Fruit fly (Drosophila melanogaster): ENCODE data around the gene spen.

The spen gene

dm6 chr2L:224599-225385, 66.0 kb downstream of the spen start (continued):
- TF ChIP-seq CG1602 (GFP tag; optimal IDR thresholded peaks at IDR 0.05) = peak; percentile 41
- no peak; the same call in none of the 3 replicates for TF ChIP-seq CG17361 (GFP tag; IDR thresholded peaks at IDR 0.05)
- TF ChIP-seq HLH4C (GFP tag; IDR thresholded peaks at IDR 0.05; ENCODE audit: partially characterized antibody) = peak; percentile 13; the same call in 1 of the 3 replicates
- TF ChIP-seq Adf1 (GFP tag; IDR thresholded peaks at IDR 0.05) = peak; percentile 51
- TF ChIP-seq danr (GFP tag; IDR thresholded peaks at IDR 0.05) = no peak
- peak; percentile 64 for TF ChIP-seq lbe (GFP tag; optimal IDR thresholded peaks at IDR 0.05)
- no peak for TF ChIP-seq ro (GFP tag; IDR thresholded peaks at IDR 0.05)
- peak; percentile 72 for TF ChIP-seq CG13296 (GFP tag; optimal IDR thresholded peaks at IDR 0.05)
- TF ChIP-seq Vsx1 (GFP tag; optimal IDR thresholded peaks at IDR 0.05) = no peak
- TF ChIP-seq Hey (tag; optimal IDR thresholded peaks at IDR 0.05) = no peak
- TF ChIP-seq CG33213 (GFP tag; optimal IDR thresholded peaks at IDR 0.05) = peak; percentile 24
- TF ChIP-seq CG31224 (GFP tag; IDR thresholded peaks at IDR 0.05) = 0 out of 2 replicates have a peak, but pooled peaks have one; percentile 14
- TF ChIP-seq Usf (GFP tag; optimal IDR thresholded peaks at IDR 0.05) = no peak
- TF ChIP-seq ERR (GFP tag; optimal IDR thresholded peaks at IDR 0.05) = no peak
- TF ChIP-seq CG3847 (GFP tag; IDR thresholded peaks at IDR 0.05) = peak; percentile 52
- TF ChIP-seq CG9876 (GFP tag; optimal IDR thresholded peaks at IDR 0.05) = no peak
- TF ChIP-seq CG18764 (GFP tag; optimal IDR thresholded peaks at IDR 0.05) = peak; percentile 34
- TF ChIP-seq Gsc (GFP tag; IDR thresholded peaks at IDR 0.05) = 0 out of 2 replicates have a peak, but pooled peaks have one; percentile 33
- TF ChIP-seq CG17385 (GFP tag; optimal IDR thresholded peaks at IDR 0.05) = peak; percentile 46
- no peak for TF ChIP-seq Atf3 (GFP tag; optimal IDR thresholded peaks at IDR 0.05)
- no peak for TF ChIP-seq Dll (GFP tag; IDR thresholded peaks at IDR 0.05; ENCODE audit: partially characterized antibody)
- no peak for TF ChIP-seq CG12744 (GFP tag; optimal IDR thresholded peaks at IDR 0.05)
- TF ChIP-seq shn (GFP tag; optimal IDR thresholded peaks at IDR 0.05) = peak; percentile 15
- peak; percentile 43; the same call in 1 of the 3 replicates for TF ChIP-seq H15 (GFP tag; IDR thresholded peaks at IDR 0.05)
- no peak for TF ChIP-seq ato (GFP tag; IDR thresholded peaks at IDR 0.05; ENCODE audit: partially characterized antibody)
- no peak for TF ChIP-seq Nf-YC (tag; optimal IDR thresholded peaks at IDR 0.05)
- no peak for TF ChIP-seq dmrt99B (tag; optimal IDR thresholded peaks at IDR 0.05)
- peak; percentile 3 for TF ChIP-seq pb (GFP tag; optimal IDR thresholded peaks at IDR 0.05)
- no peak for TF ChIP-seq CG33557 (GFP tag; optimal IDR thresholded peaks at IDR 0.05)
- no peak for TF ChIP-seq pros (GFP tag; optimal IDR thresholded peaks at IDR 0.05)
- peak; percentile 32 for TF ChIP-seq jing (GFP tag; optimal IDR thresholded peaks at IDR 0.05)
- no peak for TF ChIP-seq gcm (GFP tag; optimal IDR thresholded peaks at IDR 0.05)
- peak; percentile 60; the same call in 2 of the 3 replicates for TF ChIP-seq otp (GFP tag; IDR thresholded peaks at IDR 0.05)
- no peak for TF ChIP-seq zen2 (GFP tag; IDR thresholded peaks at IDR 0.05; ENCODE audit: partially characterized antibody)
- no peak for TF ChIP-seq usp (GFP tag; optimal IDR thresholded peaks at IDR 0.05)
- TF ChIP-seq trem (tag; optimal IDR thresholded peaks at IDR 0.05) = no peak
- TF ChIP-seq al (GFP tag; IDR thresholded peaks at IDR 0.05) = no peak
- TF ChIP-seq sug (tag; optimal IDR thresholded peaks at IDR 0.05) = peak; percentile 52
- TF ChIP-seq CG2875 (GFP tag; optimal IDR thresholded peaks at IDR 0.05) = peak; percentile 28
- peak; percentile 16 for TF ChIP-seq vfl (GFP tag; optimal IDR thresholded peaks at IDR 0.05)
- TF ChIP-seq CG17802 (tag; optimal IDR thresholded peaks at IDR 0.05) = peak; percentile 12
- TF ChIP-seq ewg (GFP tag; optimal IDR thresholded peaks at IDR 0.05) = no peak
- TF ChIP-seq Sin3A (optimal IDR thresholded peaks at IDR 0.05) = no peak
- peak; percentile 36 for TF ChIP-seq CG2202 (tag; optimal IDR thresholded peaks at IDR 0.05)
- no peak for TF ChIP-seq her (GFP tag; optimal IDR thresholded peaks at IDR 0.05)
- TF ChIP-seq CkIIα-i1 (GFP tag; IDR thresholded peaks at IDR 0.05) = no peak
- no peak for TF ChIP-seq zf30C (GFP tag; optimal IDR thresholded peaks at IDR 0.05)
- TF ChIP-seq CG6854 (GFP tag; optimal IDR thresholded peaks at IDR 0.05) = peak; percentile 37
- peak; percentile 18 for TF ChIP-seq kah (GFP tag; optimal IDR thresholded peaks at IDR 0.05)
- peak; percentile 31 for TF ChIP-seq CG9609 (GFP tag; optimal IDR thresholded peaks at IDR 0.05)
